Fruit fly (Drosophila melanogaster): ENCODE data around the gene CG5639.
A peak's percentile ranks its signal among the peaks of the same experiment; 100 is the strongest.

Gene CG5639

DNA sequence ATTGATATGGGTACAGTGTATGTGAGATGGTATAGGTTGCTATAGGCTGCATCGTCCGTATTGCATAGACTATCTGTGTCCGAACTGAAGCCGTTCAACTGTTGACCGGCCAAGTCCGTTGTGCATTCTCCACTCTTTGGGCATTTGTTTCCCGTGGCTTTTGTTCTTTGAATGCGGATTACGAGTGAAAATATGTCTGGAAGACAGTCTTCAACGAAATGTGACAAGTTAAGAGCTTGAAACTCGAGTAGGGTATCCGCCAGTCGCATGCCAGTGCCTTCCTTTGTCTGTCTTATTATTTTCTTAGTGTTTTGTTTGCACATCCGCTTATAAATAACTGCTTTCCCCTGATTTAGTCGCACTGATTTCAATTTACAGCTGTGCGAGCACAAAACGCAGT, 7.7 kb upstream of the CG5639 start:
- TF ChIP-seq pad (GFP tag; optimal IDR thresholded peaks at IDR 0.05), result peak; percentile 65
- peak; percentile 18 for TF ChIP-seq CG12768 (GFP tag; optimal IDR thresholded peaks at IDR 0.05)
- no peak for TF ChIP-seq Hr96 (GFP tag; optimal IDR thresholded peaks at IDR 0.05)

DNA sequence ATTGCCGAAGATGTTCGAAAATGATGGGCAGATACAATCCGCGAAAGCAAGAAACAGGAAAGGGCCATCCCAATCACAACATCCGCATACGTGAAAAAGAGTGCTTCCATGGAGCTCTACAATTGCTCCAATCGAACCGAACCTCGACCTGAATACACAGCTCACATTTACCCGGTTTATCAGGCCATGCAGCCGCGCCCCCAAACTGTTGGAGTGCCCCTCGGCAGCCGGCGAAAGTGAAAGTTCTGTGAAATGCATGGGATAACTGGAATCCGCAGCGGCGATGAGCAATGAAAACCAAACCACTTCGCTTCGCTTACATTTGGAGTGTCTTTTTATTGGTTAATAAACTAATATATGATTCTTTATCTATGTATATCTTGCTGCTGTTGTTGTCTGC, 1.3 kb upstream of the CG5639 start:
- TF ChIP-seq cnc (optimal IDR thresholded peaks at IDR 0.05) (no peak), Crg-1 (GFP tag; optimal IDR thresholded peaks at IDR 0.05) (no peak), CG7045 (GFP tag; optimal IDR thresholded peaks at IDR 0.05) (no peak), cic (GFP tag; optimal IDR thresholded peaks at IDR 0.05) (no peak), CG1620 (GFP tag; optimal IDR thresholded peaks at IDR 0.05) (no peak), CG5204 (GFP tag; optimal IDR thresholded peaks at IDR 0.05) (no peak), ovo (GFP tag; optimal IDR thresholded peaks at IDR 0.05) (no peak), kay (GFP tag; ENCODE audit: borderline replicate concordance) (no peak), CG33017 (tag; optimal IDR thresholded peaks at IDR 0.05) (no peak), Clk (GFP tag; optimal IDR thresholded peaks at IDR 0.05) (no peak), toe (GFP tag; optimal IDR thresholded peaks at IDR 0.05) (no peak), CG14711 (tag; optimal IDR thresholded peaks at IDR 0.05) (no peak), CG12768 (GFP tag; optimal IDR thresholded peaks at IDR 0.05) (no peak), pad (GFP tag; optimal IDR thresholded peaks at IDR 0.05) (no peak)

DNA sequence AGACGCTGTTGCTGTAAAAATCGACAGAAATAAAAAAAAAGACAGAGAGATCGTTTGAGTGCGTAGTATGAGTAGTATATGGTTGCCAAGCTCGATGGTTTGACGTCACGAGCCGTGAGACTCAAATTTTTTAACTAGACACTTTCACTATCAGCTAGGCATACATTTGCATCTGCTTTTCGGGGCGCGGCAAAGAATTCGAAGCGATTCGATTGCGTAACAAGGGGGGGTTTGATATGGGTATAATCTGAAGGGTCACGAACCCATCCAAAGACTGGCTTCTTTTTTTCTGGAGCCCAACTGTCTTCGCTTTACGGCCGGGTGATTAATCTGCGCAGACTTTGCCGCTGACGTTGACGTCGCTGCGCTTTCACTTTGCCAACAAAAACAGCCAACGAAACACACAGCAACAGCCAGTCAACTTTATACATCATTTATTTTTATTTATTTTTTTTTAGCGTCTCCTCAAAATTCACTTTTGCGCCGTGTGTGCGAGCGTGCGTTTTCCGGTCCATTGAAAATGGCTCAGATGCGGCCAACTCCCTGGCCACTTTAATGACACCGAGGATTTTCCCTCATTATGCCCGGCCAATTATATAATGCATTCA, 2.2 kb downstream of the CG5639 start:
- TF ChIP-seq pad (GFP tag; optimal IDR thresholded peaks at IDR 0.05) (no peak), CG11617 (GFP tag; optimal IDR thresholded peaks at IDR 0.05) (no peak), CG1620 (GFP tag; optimal IDR thresholded peaks at IDR 0.05) (no peak), cic (GFP tag; optimal IDR thresholded peaks at IDR 0.05) (no peak), Hr96 (GFP tag; optimal IDR thresholded peaks at IDR 0.05) (no peak), bab1 (GFP tag; optimal IDR thresholded peaks at IDR 0.05) (no peak), Mnt (GFP tag; optimal IDR thresholded peaks at IDR 0.05) (no peak), CG5204 (GFP tag; optimal IDR thresholded peaks at IDR 0.05) (no peak), CG33017 (tag; optimal IDR thresholded peaks at IDR 0.05) (no peak), kay (GFP tag; ENCODE audit: borderline replicate concordance) (no peak), CG14711 (tag; optimal IDR thresholded peaks at IDR 0.05) (no peak)

DNA sequence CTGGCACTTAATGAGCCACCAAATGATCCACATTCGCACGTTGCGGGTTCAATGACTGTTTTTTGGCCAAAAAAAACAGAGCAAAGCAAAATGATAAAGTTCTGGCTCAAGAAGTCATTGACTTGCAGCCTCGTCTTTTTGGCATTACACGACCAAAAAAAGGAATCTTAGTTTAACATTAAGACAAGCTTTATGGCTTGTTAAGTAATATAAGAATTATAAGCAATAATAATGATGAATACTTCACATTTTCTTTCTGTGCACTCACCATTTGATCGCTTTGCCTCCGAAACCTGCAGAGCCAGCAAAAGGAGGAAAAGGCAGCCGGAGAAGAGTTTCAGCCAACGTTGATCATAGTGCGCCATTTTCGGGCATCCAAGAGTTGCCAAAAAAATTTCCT, 2.8 kb downstream of the CG5639 start:
- TF ChIP-seq CG1620 (GFP tag; optimal IDR thresholded peaks at IDR 0.05), result no peak
- no peak for TF ChIP-seq cnc (optimal IDR thresholded peaks at IDR 0.05)
- TF ChIP-seq Hr96 (GFP tag; optimal IDR thresholded peaks at IDR 0.05), result no peak
- TF ChIP-seq CG12768 (GFP tag; optimal IDR thresholded peaks at IDR 0.05), result no peak
- TF ChIP-seq pad (GFP tag; optimal IDR thresholded peaks at IDR 0.05), result no peak
- no peak for TF ChIP-seq CG33017 (tag; optimal IDR thresholded peaks at IDR 0.05)
- no peak for TF ChIP-seq CG5204 (GFP tag; optimal IDR thresholded peaks at IDR 0.05)
- TF ChIP-seq kay (GFP tag; ENCODE audit: borderline replicate concordance), result no peak
- TF ChIP-seq Clk (GFP tag; optimal IDR thresholded peaks at IDR 0.05), result no peak
- TF ChIP-seq Mnt (GFP tag; optimal IDR thresholded peaks at IDR 0.05), result no peak
- no peak for TF ChIP-seq bab1 (GFP tag; optimal IDR thresholded peaks at IDR 0.05)
- TF ChIP-seq CG14711 (tag; optimal IDR thresholded peaks at IDR 0.05), result no peak
- TF ChIP-seq CG11617 (GFP tag; optimal IDR thresholded peaks at IDR 0.05), result no peak
- TF ChIP-seq CG7045 (GFP tag; optimal IDR thresholded peaks at IDR 0.05), result no peak

DNA sequence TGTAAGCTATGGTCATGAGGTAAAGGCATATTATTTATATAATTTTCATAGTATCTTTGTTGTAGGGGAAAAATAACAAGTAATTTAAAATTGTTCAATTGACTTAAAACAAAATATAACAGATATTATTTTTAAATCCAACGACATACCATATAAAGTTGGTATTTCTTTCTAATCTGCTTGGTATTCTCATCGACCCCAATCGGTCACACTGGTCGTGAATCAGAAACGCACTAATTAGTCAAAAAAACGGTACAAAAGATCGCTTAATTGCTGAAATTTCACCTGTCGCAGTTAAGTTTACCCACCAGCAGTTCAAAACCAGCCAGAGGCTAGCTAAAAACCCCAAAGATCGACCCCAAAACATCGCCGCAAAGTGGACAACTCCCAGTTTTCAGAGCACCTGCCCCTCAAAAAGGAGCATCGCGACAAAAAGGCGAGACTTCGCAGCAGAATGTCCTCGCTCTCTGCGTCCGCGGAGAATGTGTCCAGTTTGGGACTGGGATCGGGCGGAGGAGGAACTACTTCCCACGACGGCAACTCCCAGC, 13.2 kb downstream of the CG5639 start, which contains the start of gene pins:
TSS of gene pins (plus strand) at position 207 of the 548 bp plus-strand sequence.
- TF ChIP-seq cnc (optimal IDR thresholded peaks at IDR 0.05), result no peak
- TF ChIP-seq Hr96 (GFP tag; optimal IDR thresholded peaks at IDR 0.05), result no peak
- TF ChIP-seq Crg-1 (GFP tag; optimal IDR thresholded peaks at IDR 0.05), result no peak
- no peak for TF ChIP-seq CG7101 (tag; optimal IDR thresholded peaks at IDR 0.05)
- TF ChIP-seq Clk (GFP tag; optimal IDR thresholded peaks at IDR 0.05), result no peak
- TF ChIP-seq CG12768 (GFP tag; optimal IDR thresholded peaks at IDR 0.05), result no peak
- no peak for TF ChIP-seq CG5204 (GFP tag; optimal IDR thresholded peaks at IDR 0.05)

DNA sequence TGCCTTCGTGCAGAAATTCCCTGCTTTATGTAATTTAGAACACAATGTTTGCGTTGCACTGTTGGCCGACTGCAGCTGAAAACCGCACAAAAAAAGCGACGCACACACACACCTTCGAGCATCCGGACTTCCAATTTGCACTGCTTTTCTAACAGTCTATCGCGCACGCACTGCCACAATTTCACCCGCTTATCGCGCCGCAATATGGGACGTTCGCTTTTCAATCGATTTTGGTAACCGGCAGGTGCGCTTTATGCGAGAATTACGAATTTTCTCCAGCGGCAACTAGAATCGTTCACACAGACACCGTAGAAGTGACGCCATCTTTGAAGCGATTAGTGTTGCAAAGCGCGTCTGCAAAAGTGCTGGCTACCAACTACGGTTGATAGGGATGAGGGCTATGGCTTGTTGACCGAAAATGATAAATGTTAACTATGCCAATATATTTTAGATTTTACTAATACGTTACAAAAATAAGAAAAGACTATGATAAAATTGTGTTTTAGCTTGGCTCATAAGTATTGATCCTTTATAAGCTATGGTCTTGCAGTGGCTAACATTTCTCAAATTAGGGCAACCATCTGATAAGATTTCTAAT, 13.9 kb downstream of the CG5639 start, which contains the start of gene wdb:
TSS of gene wdb (minus strand) at position 352 of the 598 bp plus-strand sequence.
- TF ChIP-seq Mnt (GFP tag; optimal IDR thresholded peaks at IDR 0.05) (peak; percentile 64), CG7045 (GFP tag; optimal IDR thresholded peaks at IDR 0.05) (peak; percentile 56), CG1620 (GFP tag; optimal IDR thresholded peaks at IDR 0.05) (peak; percentile 91), CG7101 (tag; optimal IDR thresholded peaks at IDR 0.05) (peak; percentile 72), ovo (GFP tag; optimal IDR thresholded peaks at IDR 0.05) (no peak), CG14711 (tag; optimal IDR thresholded peaks at IDR 0.05) (peak; percentile 28), Crg-1 (GFP tag; optimal IDR thresholded peaks at IDR 0.05) (peak; percentile 62), Clk (GFP tag; optimal IDR thresholded peaks at IDR 0.05) (peak; percentile 59), CG11617 (GFP tag; optimal IDR thresholded peaks at IDR 0.05) (peak; percentile 53), tj (GFP tag; optimal IDR thresholded peaks at IDR 0.05) (peak; percentile 18), CG5204 (GFP tag; optimal IDR thresholded peaks at IDR 0.05) (peak; percentile 68), kay (GFP tag; ENCODE audit: borderline replicate concordance) (no peak), bab1 (GFP tag; optimal IDR thresholded peaks at IDR 0.05) (no peak), CG12768 (GFP tag; optimal IDR thresholded peaks at IDR 0.05) (peak; percentile 75), CG33017 (tag; optimal IDR thresholded peaks at IDR 0.05) (peak; percentile 23), Hr96 (GFP tag; optimal IDR thresholded peaks at IDR 0.05) (peak; percentile 49), cic (GFP tag; optimal IDR thresholded peaks at IDR 0.05) (no peak), cnc (optimal IDR thresholded peaks at IDR 0.05) (no peak), toe (GFP tag; optimal IDR thresholded peaks at IDR 0.05) (peak; percentile 81), pad (GFP tag; optimal IDR thresholded peaks at IDR 0.05) (peak; percentile 54)
